Fruit fly (Drosophila melanogaster) whole organism, embryonic: Measurements from ENCODE around the gene CG34313.

Experiments used
- CG10959 ChIP-seq: fragments of 200-800 bp; sonication (Bioruptor generic); IDR thresholded peaks from 2 replicates; pipeline ENCODE4 v1.3.6; 2022; ENCODE audit warnings: missing biosample characterization, missing genetic modification characterization
- CG11085 ChIP-seq: fragments of 200-800 bp; sonication (Bioruptor generic); IDR thresholded peaks from 2 replicates; pipeline ENCODE4 v1.3.6; 2022; ENCODE audit warnings: missing biosample characterization, missing genetic modification characterization
- CG11247 ChIP-seq: fragments of 200-800 bp; sonication (Bioruptor generic); IDR thresholded peaks from 2 replicates; pipeline ENCODE4 v1.3.6; 2022; ENCODE audit warnings: missing biosample characterization, missing genetic modification characterization
- CG11560 ChIP-seq: fragments of 200-800 bp; sonication (Bioruptor generic); IDR thresholded peaks from 3 replicates; pipeline ENCODE4 v1.3.6; 2022; ENCODE audit warnings: missing biosample characterization, missing genetic modification characterization
- CG12744 ChIP-seq: fragments of 200-800 bp; sonication (Bioruptor generic); optimal IDR thresholded peaks from 2 replicates; lab custom pipeline; 2016; ENCODE audit warnings: missing biosample characterization, missing genetic modification characterization
- CG12942 ChIP-seq: fragments of 200-800 bp; sonication (Bioruptor generic); optimal IDR thresholded peaks from 3 replicates; lab custom pipeline; 2016; ENCODE audit warnings: missing biosample characterization, missing genetic modification characterization
- CG15269 ChIP-seq: fragments of 200-800 bp; sonication (Bioruptor generic); optimal IDR thresholded peaks from 2 replicates; lab custom pipeline; 2018; ENCODE audit warnings: missing biosample characterization, mild to moderate bottlenecking, missing genetic modification characterization, moderate library complexity
- CG1602 ChIP-seq: fragments of 200-800 bp; sonication (Bioruptor generic); optimal IDR thresholded peaks from 3 replicates; lab custom pipeline; 2016; ENCODE audit warnings: missing biosample characterization, missing genetic modification characterization
- CG16863 ChIP-seq: fragments of 200-800 bp; sonication (Bioruptor generic); optimal IDR thresholded peaks from 3 replicates; lab custom pipeline; 2016; ENCODE audit warnings: missing biosample characterization, missing genetic modification characterization
- CG17612 ChIP-seq: fragments of 200-800 bp; sonication (Bioruptor generic); IDR thresholded peaks from 2 replicates; pipeline ENCODE4 v1.3.6; 2022; ENCODE audit warnings: missing biosample characterization, missing genetic modification characterization
- CG18619 ChIP-seq: fragments of 200-800 bp; sonication (Bioruptor generic); optimal IDR thresholded peaks from 3 replicates; lab custom pipeline; 2017; ENCODE audit warnings: missing biosample characterization, mild to moderate bottlenecking, missing genetic modification characterization
- CG2678 ChIP-seq: fragments of 200-800 bp; sonication (Bioruptor generic); optimal IDR thresholded peaks from 3 replicates; lab custom pipeline; 2019; ENCODE audit warnings: missing biosample characterization, mild to moderate bottlenecking, missing genetic modification characterization, moderate library complexity
- CG2889 ChIP-seq: fragments of 200-800 bp; sonication (Bioruptor generic); IDR thresholded peaks from 3 replicates; pipeline ENCODE4 v1.3.6; 2022; ENCODE audit warnings: missing biosample characterization, missing genetic modification characterization
- CG30020 ChIP-seq: fragments of 200-800 bp; optimal IDR thresholded peaks from 2 replicates; lab custom pipeline; 2019; ENCODE audit warnings: missing biosample characterization, mild to moderate bottlenecking, missing genetic modification characterization, moderate library complexity
- CG42726 ChIP-seq: fragments of 200-800 bp; sonication (Bioruptor generic); IDR thresholded peaks from 2 replicates; pipeline ENCODE4 v1.3.6; 2022; ENCODE audit warnings: missing biosample characterization, missing genetic modification characterization; ENCODE audit not compliant: partially characterized antibody
- CG5245 ChIP-seq: fragments of 200-800 bp; sonication (Bioruptor generic); optimal IDR thresholded peaks from 3 replicates; lab custom pipeline; 2016; ENCODE audit warnings: missing biosample characterization, missing genetic modification characterization
- CG6254 ChIP-seq: fragments of 200-800 bp; sonication (Bioruptor generic); optimal IDR thresholded peaks from 3 replicates; lab custom pipeline; 2017; ENCODE audit warnings: mild to moderate bottlenecking, missing biosample characterization, missing genetic modification reagents, missing genetic modification characterization
- CG6272 ChIP-seq: fragments of 200-800 bp; sonication (Bioruptor generic); IDR thresholded peaks from 2 replicates; pipeline ENCODE4 v1.3.6; 2022; ENCODE audit warnings: missing biosample characterization, missing genetic modification characterization
- Chrac-16 ChIP-seq: fragments of 200-800 bp; sonication (Bioruptor generic); optimal IDR thresholded peaks from 3 replicates; lab custom pipeline; 2016; ENCODE audit warnings: missing biosample characterization, missing genetic modification characterization
- Deaf1 ChIP-seq: fragments of 200-800 bp; optimal IDR thresholded peaks from 3 replicates; lab custom pipeline; 2019; ENCODE audit warnings: missing biosample characterization, mild to moderate bottlenecking, missing genetic modification characterization, moderate library complexity
- E2f2 ChIP-seq: fragments of 200-800 bp; sonication (Bioruptor generic); IDR thresholded peaks from 2 replicates; pipeline ENCODE4 v1.3.6; 2022; ENCODE audit warnings: missing biosample characterization, missing genetic modification characterization
- Eip74EF ChIP-seq, 2 experiments: fragments of 200-800 bp in 1 of 2; fragments of >200 bp in 1 of 2; sonication (Bioruptor generic) in 1 of 2; optimal IDR thresholded peaks; 2 replicates each; lab custom pipeline; 2017 to 2019; ENCODE audit warnings: missing biosample characterization in 2 of 2, missing genetic modification characterization in 2 of 2, mild to moderate bottlenecking in 1 of 2, moderate library complexity in 1 of 2
- Gsc ChIP-seq: fragments of 200-800 bp; sonication (Bioruptor generic); IDR thresholded peaks from 2 replicates; pipeline ENCODE4 v1.3.6; 2022; ENCODE audit warnings: missing biosample characterization, missing genetic modification characterization
- HHEX ChIP-seq: fragments of 200-800 bp; sonication (Bioruptor generic); optimal IDR thresholded peaks from 3 replicates; lab custom pipeline; 2017; ENCODE audit warnings: missing biosample characterization, mild to moderate bottlenecking, missing genetic modification characterization, missing genetic modification reagents
- Hmx ChIP-seq: fragments of 200-800 bp; sonication (Bioruptor generic); optimal IDR thresholded peaks from 2 replicates; lab custom pipeline; 2016; ENCODE audit warnings: missing biosample characterization, missing genetic modification characterization
- Hr3 ChIP-seq: fragments of 200-800 bp; sonication (Bioruptor generic); optimal IDR thresholded peaks from 3 replicates; lab custom pipeline; 2016; ENCODE audit warnings: missing biosample characterization, missing genetic modification characterization
- Hr78 ChIP-seq, 2 experiments: fragments of 200-800 bp in 1 of 2; fragments of >200 bp in 1 of 2; sonication (Bioruptor generic) in 1 of 2; optimal IDR thresholded peaks; 2 replicates each; lab custom pipeline; 2017 to 2019; ENCODE audit warnings: missing biosample characterization in 2 of 2, missing genetic modification characterization in 2 of 2, mild to moderate bottlenecking in 1 of 2, moderate library complexity in 1 of 2
- Max ChIP-seq: fragments of 200-800 bp; sonication (Bioruptor generic); optimal IDR thresholded peaks from 2 replicates; lab custom pipeline; 2016; ENCODE audit warnings: missing biosample characterization, mild to moderate bottlenecking, missing genetic modification characterization
- Ravus ChIP-seq: fragments of 200-800 bp; sonication (Bioruptor generic); IDR thresholded peaks from 2 replicates; pipeline ENCODE4 v1.3.6; 2022; ENCODE audit warnings: missing biosample characterization, missing genetic modification characterization
- Spps ChIP-seq: fragments of 200-800 bp; sonication (Bioruptor generic); optimal IDR thresholded peaks from 2 replicates; lab custom pipeline; 2018; ENCODE audit warnings: missing biosample characterization, mild to moderate bottlenecking, missing genetic modification characterization
- Ssrp ChIP-seq: fragments of 200-800 bp; sonication (Bioruptor generic); optimal IDR thresholded peaks from 2 replicates; lab custom pipeline; 2018; ENCODE audit warnings: missing biosample characterization, mild to moderate bottlenecking, missing genetic modification characterization, moderate library complexity
- Taf1 ChIP-seq: fragments of 200-800 bp; sonication (Bioruptor generic); IDR thresholded peaks from 2 replicates; pipeline ENCODE4 v1.3.6; 2022; ENCODE audit warnings: missing biosample characterization, missing genetic modification characterization
- ase ChIP-seq: fragments of 200-800 bp; sonication (Bioruptor generic); IDR thresholded peaks from 3 replicates; pipeline ENCODE4 v1.3.6; 2022; ENCODE audit warnings: missing biosample characterization, missing genetic modification characterization
- bab2 ChIP-seq: fragments of 200-800 bp; sonication (Bioruptor generic); optimal IDR thresholded peaks from 2 replicates; lab custom pipeline; 2016; ENCODE audit warnings: missing biosample characterization, missing genetic modification characterization
- bsh ChIP-seq, 2 experiments: fragments of 200-800 bp; sonication (Bioruptor generic); optimal IDR thresholded peaks; 2 replicates each; lab custom pipeline; 2017 to 2018; ENCODE audit warnings: mild to moderate bottlenecking in 2 of 2, missing biosample characterization in 2 of 2, missing genetic modification characterization in 2 of 2, moderate library complexity in 1 of 2
- chif ChIP-seq, 2 experiments: fragments of 200-800 bp; sonication (Bioruptor generic); optimal IDR thresholded peaks; 3 replicates each; lab custom pipeline; 2016; ENCODE audit warnings: missing biosample characterization in 2 of 2, missing genetic modification characterization in 2 of 2
- chinmo ChIP-seq: fragments of 200-800 bp; sonication (Bioruptor generic); IDR thresholded peaks from 4 replicates; pipeline ENCODE4 v1.3.6; 2022; ENCODE audit warnings: missing biosample characterization, missing genetic modification characterization; ENCODE audit not compliant: partially characterized antibody
- cwo ChIP-seq: fragments of 200-800 bp; sonication (Bioruptor generic); optimal IDR thresholded peaks from 3 replicates; lab custom pipeline; 2017; ENCODE audit warnings: missing biosample characterization, missing genetic modification characterization, mild to moderate bottlenecking, moderate library complexity, missing genetic modification reagents
- exex ChIP-seq: fragments of 200-800 bp; sonication (Bioruptor generic); optimal IDR thresholded peaks from 4 replicates; lab custom pipeline; 2018; ENCODE audit warnings: missing biosample characterization, mild to moderate bottlenecking, missing genetic modification characterization, moderate library complexity
- fd3F ChIP-seq: fragments of 200-800 bp; sonication (Bioruptor generic); optimal IDR thresholded peaks from 2 replicates; lab custom pipeline; 2018; ENCODE audit warnings: missing biosample characterization, mild to moderate bottlenecking, missing genetic modification characterization, moderate library complexity
- hb ChIP-seq: fragments of 200-800 bp; sonication (Bioruptor generic); IDR thresholded peaks from 3 replicates; pipeline ENCODE4 v1.3.6; 2022; ENCODE audit warnings: missing biosample characterization, missing genetic modification characterization; ENCODE audit not compliant: partially characterized antibody
- inv ChIP-seq: fragments of 200-800 bp; sonication (Bioruptor generic); IDR thresholded peaks from 2 replicates; pipeline ENCODE4 v1.3.6; 2022; ENCODE audit warnings: missing biosample characterization, missing genetic modification characterization; ENCODE audit not compliant: partially characterized antibody
- kah ChIP-seq: fragments of 200-800 bp; sonication (Bioruptor generic); optimal IDR thresholded peaks from 2 replicates; lab custom pipeline; 2018; ENCODE audit warnings: missing biosample characterization, mild to moderate bottlenecking, missing genetic modification characterization
- mam ChIP-seq: fragments of 200-800 bp; sonication (Bioruptor generic); optimal IDR thresholded peaks from 3 replicates; lab custom pipeline; 2016; ENCODE audit warnings: missing biosample characterization, missing genetic modification characterization
- pros ChIP-seq: fragments of 200-800 bp; sonication (Bioruptor generic); optimal IDR thresholded peaks from 3 replicates; lab custom pipeline; 2019; ENCODE audit warnings: missing biosample characterization, mild to moderate bottlenecking, missing genetic modification characterization, moderate library complexity
- sd ChIP-seq: fragments of 200-800 bp; sonication (Bioruptor generic); optimal IDR thresholded peaks from 3 replicates; lab custom pipeline; 2018; ENCODE audit warnings: missing biosample characterization, mild to moderate bottlenecking, missing genetic modification characterization, moderate library complexity
- slbo ChIP-seq: fragments of 200-800 bp; sonication (Bioruptor generic); IDR thresholded peaks from 2 replicates; pipeline ENCODE4 v1.3.6; 2022; ENCODE audit warnings: missing biosample characterization, missing genetic modification characterization
- slp2 ChIP-seq: fragments of 200-800 bp; sonication (Bioruptor generic); optimal IDR thresholded peaks from 2 replicates; lab custom pipeline; 2016; ENCODE audit warnings: missing biosample characterization, missing genetic modification characterization
- stwl ChIP-seq: fragments of 200-800 bp; sonication (Bioruptor generic); optimal IDR thresholded peaks from 3 replicates; lab custom pipeline; 2018; ENCODE audit warnings: missing biosample characterization, mild to moderate bottlenecking, missing genetic modification characterization, moderate library complexity
- tup ChIP-seq: fragments of 200-800 bp; sonication (Bioruptor generic); optimal IDR thresholded peaks from 2 replicates; lab custom pipeline; 2016; ENCODE audit warnings: missing biosample characterization, mild to moderate bottlenecking, missing genetic modification characterization, moderate library complexity
- wdn ChIP-seq: fragments of 200-800 bp; sonication (Bioruptor generic); IDR thresholded peaks from 2 replicates; pipeline ENCODE4 v1.3.6; 2022; ENCODE audit warnings: missing biosample characterization, missing genetic modification characterization

CG34313 gene

DNA sequence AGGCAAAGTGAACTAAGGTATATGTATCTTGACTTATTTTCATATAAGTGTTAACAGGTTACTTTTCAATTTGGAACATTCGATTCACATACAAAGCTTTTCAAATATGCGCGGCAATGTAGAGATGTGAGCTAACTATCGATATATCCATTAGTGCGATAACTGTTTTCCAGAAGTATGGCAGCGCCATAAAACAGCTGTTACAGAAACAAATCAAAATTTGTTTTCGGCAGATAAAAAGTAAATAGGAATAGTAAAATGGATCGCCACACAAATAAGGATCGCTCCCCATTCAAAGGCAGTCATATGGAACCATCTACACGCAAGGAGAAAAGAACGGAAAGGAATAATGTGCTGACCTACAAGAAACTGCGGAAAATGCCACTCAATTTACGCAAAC, at the start of gene CG34313, which contains the start of the genes CG32832 and CG31743 (continued):
- TF ChIP-seq fd3F = no peak
- TF ChIP-seq E2f2 (GFP tag; lab: Robert Waterston, UW) = peak; percentile 98
- peak; percentile 20 for TF ChIP-seq exex (tag; lab: Kevin White, UChicago)
- no peak for TF ChIP-seq CG1602 (GFP tag; lab: Kevin White, UChicago)
- no peak for TF ChIP-seq Ravus (GFP tag; lab: Robert Waterston, UW)
- no peak for TF ChIP-seq CG10959 (GFP tag; lab: Robert Waterston, UW)
- TF ChIP-seq CG6272 (GFP tag; lab: Robert Waterston, UW) = no peak
- no peak for TF ChIP-seq CG30020 (tag; lab: Kevin White, UChicago)
- TF ChIP-seq CG16863 (GFP tag; lab: Kevin White, UChicago) = no peak
- peak; percentile 43 for TF ChIP-seq Deaf1 (tag; lab: Kevin White, UChicago)
- no peak for TF ChIP-seq HHEX (GFP tag; lab: Kevin White, UChicago)
- no peak for TF ChIP-seq pros (GFP tag; lab: Kevin White, UChicago)
- TF ChIP-seq CG15269 (tag; lab: Kevin White, UChicago) = no peak
- no peak for TF ChIP-seq CG11085 (GFP tag; lab: Robert Waterston, UW)
- no peak for TF ChIP-seq Spps (tag; lab: Kevin White, UChicago)
- no peak for TF ChIP-seq CG18619 (GFP tag; lab: Kevin White, UChicago)
- TF ChIP-seq CG5245 = no peak
- TF ChIP-seq chif (GFP tag; optimal IDR thresholded peaks at IDR 0.05; lab: Kevin White, UChicago) = no peak
- peak; percentile 58 for TF ChIP-seq inv (GFP tag; lab: Robert Waterston, UW)
- TF ChIP-seq Ssrp = no peak
- no peak for TF ChIP-seq Eip74EF (GFP tag; optimal IDR thresholded peaks at IDR 0.05; lab: Kevin White, UChicago)
- TF ChIP-seq Taf1 = no peak
- TF ChIP-seq CG11560 = no peak
- TF ChIP-seq CG2678 (tag; lab: Kevin White, UChicago) = no peak
- TF ChIP-seq bab2 (GFP tag; lab: Kevin White, UChicago) = no peak
- TF ChIP-seq wdn (GFP tag; lab: Robert Waterston, UW) = no peak
- no peak for TF ChIP-seq Hmx (GFP tag; lab: Kevin White, UChicago)
- TF ChIP-seq slbo (GFP tag; lab: Robert Waterston, UW) = no peak
- TF ChIP-seq slp2 (GFP tag; lab: Kevin White, UChicago) = no peak
- TF ChIP-seq stwl (tag; lab: Kevin White, UChicago) = peak; percentile 82
- TF ChIP-seq chinmo (GFP tag; lab: Robert Waterston, UW) = peak; percentile 79; the same call in 3 of the 4 replicates
- no peak for TF ChIP-seq CG11247 (GFP tag; lab: Robert Waterston, UW)
- TF ChIP-seq sd (tag; lab: Kevin White, UChicago) = no peak
- no peak for TF ChIP-seq Hr78 (GFP tag; optimal IDR thresholded peaks at IDR 0.05; lab: Kevin White, UChicago)
- TF ChIP-seq hb (GFP tag; lab: Robert Waterston, UW) = peak; percentile 65; the same call in 1 of the 3 replicates
- TF ChIP-seq CG17612 (GFP tag; lab: Robert Waterston, UW) = no peak
- no peak for TF ChIP-seq Hr3
- no peak for TF ChIP-seq kah
- TF ChIP-seq CG12744 (GFP tag; lab: Kevin White, UChicago) = no peak
- no peak for TF ChIP-seq cwo (GFP tag; lab: Kevin White, UChicago)
- TF ChIP-seq Max (GFP tag; lab: Kevin White, UChicago) = no peak
- no peak for TF ChIP-seq CG12942
- no peak for TF ChIP-seq CG6254 (GFP tag; lab: Kevin White, UChicago)
- TF ChIP-seq CG2889 (GFP tag; lab: Robert Waterston, UW) = no peak
- TF ChIP-seq ase (GFP tag; lab: Robert Waterston, UW) = no peak
- peak; percentile 40; the same call in 1 of the 2 replicates for TF ChIP-seq CG42726 (GFP tag; lab: Robert Waterston, UW)
- TF ChIP-seq bsh (GFP tag; optimal IDR thresholded peaks at IDR 0.05; lab: Kevin White, UChicago) = no peak
- no peak for TF ChIP-seq Chrac-16
- no peak for TF ChIP-seq mam (GFP tag; lab: Kevin White, UChicago)
- TF ChIP-seq Gsc = no peak
- TF ChIP-seq tup (GFP tag; lab: Kevin White, UChicago) = no peak
